Fruit fly (Drosophila melanogaster): ENCODE data around the gene Rala.

Gene Rala

DNA sequence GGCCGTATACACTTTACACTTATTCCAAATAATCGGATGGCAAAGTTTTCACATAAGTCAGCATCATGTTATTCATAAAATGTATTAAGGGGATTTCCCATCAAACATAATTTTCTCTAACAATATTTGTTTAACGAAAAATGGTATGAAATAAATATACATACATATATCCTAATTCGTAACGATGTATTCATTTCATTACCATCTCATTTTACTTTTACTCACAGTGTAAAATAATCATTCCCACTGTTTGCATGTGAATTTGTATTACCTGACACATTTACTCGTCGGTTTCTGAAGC, 25.8 kb upstream of the Rala start:
- TF ChIP-seq CG17328 (GFP tag; IDR thresholded peaks at IDR 0.05), result 0 out of 2 replicates have a peak, but pooled peaks have one; percentile 30
- TF ChIP-seq fd64A (GFP tag; optimal IDR thresholded peaks at IDR 0.05), result no peak
- TF ChIP-seq Ada2b (GFP tag; IDR thresholded peaks at IDR 0.05), result no peak
- peak; percentile 50 for TF ChIP-seq fd96Cb (tag; optimal IDR thresholded peaks at IDR 0.05)
- TF ChIP-seq HLH54F (GFP tag; optimal IDR thresholded peaks at IDR 0.05), result no peak
- TF ChIP-seq pho (GFP tag; optimal IDR thresholded peaks at IDR 0.05), result no peak
- peak in 1 of 2 experiments; percentile 46 for TF ChIP-seq bsh (GFP tag; optimal IDR thresholded peaks at IDR 0.05)
- TF ChIP-seq repo (GFP tag; optimal IDR thresholded peaks at IDR 0.05), result no peak
- TF ChIP-seq crc (GFP tag; optimal IDR thresholded peaks at IDR 0.05), result no peak
- no peak for TF ChIP-seq CG17186 (GFP tag; optimal IDR thresholded peaks at IDR 0.05)
- TF ChIP-seq CG7963 (GFP tag; IDR thresholded peaks at IDR 0.05; ENCODE audit: partially characterized antibody), result no peak
- TF ChIP-seq unpg (GFP tag; optimal IDR thresholded peaks at IDR 0.05), result peak; percentile 31
- no peak for TF ChIP-seq CG43689 (GFP tag; IDR thresholded peaks at IDR 0.05)
- no peak for TF ChIP-seq Usf (GFP tag; optimal IDR thresholded peaks at IDR 0.05)
- TF ChIP-seq lmd (GFP tag; IDR thresholded peaks at IDR 0.05), result peak; percentile 43
- no peak for TF ChIP-seq sna (GFP tag; IDR thresholded peaks at IDR 0.05; ENCODE audit: partially characterized antibody)
- TF ChIP-seq Ptx1 (GFP tag; IDR thresholded peaks at IDR 0.05), result peak; percentile 49; the same call in 1 of the 2 replicates
- peak; percentile 29 for TF ChIP-seq ATbp (GFP tag; optimal IDR thresholded peaks at IDR 0.05)
- no peak for TF ChIP-seq dmrt11E (tag; optimal IDR thresholded peaks at IDR 0.05)
- TF ChIP-seq CTCF (GFP tag; optimal IDR thresholded peaks at IDR 0.05), result no peak
- peak; percentile 51 for TF ChIP-seq CG2120 (GFP tag; optimal IDR thresholded peaks at IDR 0.05)
- no peak for TF ChIP-seq btn (GFP tag; optimal IDR thresholded peaks at IDR 0.05)
- TF ChIP-seq CG6683 (GFP tag; optimal IDR thresholded peaks at IDR 0.05), result no peak
- TF ChIP-seq stc (GFP tag; IDR thresholded peaks at IDR 0.05), result peak; percentile 52; the same call in 1 of the 2 replicates
- no peak for TF ChIP-seq tio (GFP tag; optimal IDR thresholded peaks at IDR 0.05)
- no peak for TF ChIP-seq CG18476 (GFP tag; optimal IDR thresholded peaks at IDR 0.05)
- no peak for TF ChIP-seq CG10431 (GFP tag; optimal IDR thresholded peaks at IDR 0.05)
- TF ChIP-seq B-H2 (GFP tag; optimal IDR thresholded peaks at IDR 0.05), result no peak
- TF ChIP-seq CG2678 (tag; optimal IDR thresholded peaks at IDR 0.05), result peak; percentile 68
- TF ChIP-seq ham (GFP tag; IDR thresholded peaks at IDR 0.05), result no peak
- no peak for TF ChIP-seq luna (GFP tag; optimal IDR thresholded peaks at IDR 0.05)
- no peak for TF ChIP-seq CG10543 (GFP tag; optimal IDR thresholded peaks at IDR 0.05)
- TF ChIP-seq ci (GFP tag; IDR thresholded peaks at IDR 0.05), result no peak
- TF ChIP-seq exex (tag; optimal IDR thresholded peaks at IDR 0.05), result no peak
- TF ChIP-seq CG31441 (GFP tag; IDR thresholded peaks at IDR 0.05), result no peak
- no peak for TF ChIP-seq tx (GFP tag; optimal IDR thresholded peaks at IDR 0.05)
- no peak for TF ChIP-seq CG1602 (GFP tag; optimal IDR thresholded peaks at IDR 0.05)
- TF ChIP-seq CG3407 (GFP tag; optimal IDR thresholded peaks at IDR 0.05), result no peak
- peak; percentile 62 for TF ChIP-seq CG12769 (tag; optimal IDR thresholded peaks at IDR 0.05)
- TF ChIP-seq CG42726 (GFP tag; IDR thresholded peaks at IDR 0.05; ENCODE audit: partially characterized antibody), result no peak
- TF ChIP-seq CG13894 (tag; optimal IDR thresholded peaks at IDR 0.05), result no peak
- TF ChIP-seq otp (GFP tag; IDR thresholded peaks at IDR 0.05), result no peak
- peak; percentile 48 for TF ChIP-seq CG8388 (GFP tag; optimal IDR thresholded peaks at IDR 0.05)
- no peak for TF ChIP-seq CG6254 (GFP tag; optimal IDR thresholded peaks at IDR 0.05)
- TF ChIP-seq CG7271 (tag; optimal IDR thresholded peaks at IDR 0.05), result no peak
- TF ChIP-seq CG10959 (GFP tag; IDR thresholded peaks at IDR 0.05), result no peak
- TF ChIP-seq CG1792 (GFP tag; optimal IDR thresholded peaks at IDR 0.05), result no peak
- no peak for TF ChIP-seq gce (GFP tag; IDR thresholded peaks at IDR 0.05)
- no peak for TF ChIP-seq CG8765 (GFP tag; IDR thresholded peaks at IDR 0.05)
- no peak for TF ChIP-seq danr (GFP tag; IDR thresholded peaks at IDR 0.05)
- no peak for TF ChIP-seq CG17829 (tag; optimal IDR thresholded peaks at IDR 0.05)
- no peak for TF ChIP-seq bigmax (GFP tag; optimal IDR thresholded peaks at IDR 0.05)
- TF ChIP-seq CG11085 (GFP tag; IDR thresholded peaks at IDR 0.05), result no peak
